Worm (Caenorhabditis elegans) whole organism, L4 larva: Measurements from ENCODE around the gene F21D9.3.

Source experiments
- hlh-30 ChIP-seq: sonication (generic microtip); optimal IDR thresholded peaks from 2 replicates; lab custom pipeline; 2017; ENCODE audit warnings: antibody characterized with exemption, mild to moderate bottlenecking, missing genetic modification characterization, missing compliant biosample characterization; ENCODE audit not compliant: insufficient read depth
- lin-39 ChIP-seq: fragments of 150-350 bp; optimal IDR thresholded peaks from 2 replicates; lab custom pipeline; 2014; ENCODE audit warnings: missing biosample characterization, missing genetic modification reagents, missing genetic modification characterization

DNA sequence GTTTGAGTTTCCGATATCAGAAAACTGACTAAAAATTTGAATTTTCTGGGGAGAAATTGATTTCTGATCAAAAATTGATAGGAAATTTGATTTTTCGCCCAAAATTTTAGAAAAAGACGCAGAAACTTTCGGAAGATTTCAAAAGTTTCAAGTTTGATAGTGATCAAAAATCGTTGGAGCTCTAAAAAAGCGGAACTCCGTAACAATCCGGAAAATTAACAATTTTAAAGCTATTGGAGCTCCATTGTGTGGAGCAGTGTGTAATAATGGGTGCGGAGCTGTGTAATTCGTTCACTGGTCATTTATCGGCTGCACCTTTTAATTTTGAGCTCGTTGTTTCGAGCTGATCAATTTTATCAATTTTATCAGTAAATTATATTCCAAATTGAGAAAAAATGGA lies 4.0 kb downstream of the F21D9.3 start, which contains the start of gene F21D9.4:
- TF ChIP-seq hlh-30 (tag; lab: Kevin White, UChicago): no peak
- TF ChIP-seq lin-39: no peak
